Fruit fly (Drosophila melanogaster) whole organism, embryonic: ENCODE results near the gene CG31549.

ENCODE experiments used
- B-H2 ChIP-seq: fragments of 200-800 bp; sonication (Bioruptor generic); optimal IDR thresholded peaks from 2 replicates; lab custom pipeline; 2018; ENCODE audit warnings: missing biosample characterization, mild to moderate bottlenecking, missing genetic modification characterization
- CG11456 ChIP-seq: fragments of 200-800 bp; sonication (Bioruptor generic); IDR thresholded peaks from 3 replicates; pipeline ENCODE4 v1.3.6; 2022; ENCODE audit warnings: missing biosample characterization, missing genetic modification characterization
- CG11560 ChIP-seq: fragments of 200-800 bp; sonication (Bioruptor generic); IDR thresholded peaks from 3 replicates; pipeline ENCODE4 v1.3.6; 2022; ENCODE audit warnings: missing biosample characterization, missing genetic modification characterization
- CG12942 ChIP-seq: fragments of 200-800 bp; sonication (Bioruptor generic); optimal IDR thresholded peaks from 3 replicates; lab custom pipeline; 2016; ENCODE audit warnings: missing biosample characterization, missing genetic modification characterization
- CG13123 ChIP-seq: fragments of 200-800 bp; sonication (Bioruptor generic); optimal IDR thresholded peaks from 2 replicates; lab custom pipeline; 2016; ENCODE audit warnings: missing biosample characterization, missing genetic modification characterization
- CG14441 ChIP-seq: fragments of 200-800 bp; sonication (Bioruptor generic); IDR thresholded peaks from 2 replicates; pipeline ENCODE4 v1.3.6; 2022; ENCODE audit warnings: missing biosample characterization, missing genetic modification characterization
- CG15696 ChIP-seq: fragments of 200-800 bp; sonication (Bioruptor generic); optimal IDR thresholded peaks from 2 replicates; lab custom pipeline; 2019; ENCODE audit warnings: missing biosample characterization, mild to moderate bottlenecking, missing genetic modification characterization, moderate library complexity
- CG17385 ChIP-seq: fragments of 200-800 bp; sonication (Bioruptor generic); optimal IDR thresholded peaks from 3 replicates; lab custom pipeline; 2018; ENCODE audit warnings: missing biosample characterization, mild to moderate bottlenecking, missing genetic modification characterization
- CG18764 ChIP-seq: fragments of 200-800 bp; sonication (Bioruptor generic); optimal IDR thresholded peaks from 3 replicates; lab custom pipeline; 2016; ENCODE audit warnings: missing biosample characterization, missing genetic modification characterization
- CG2678 ChIP-seq: fragments of 200-800 bp; sonication (Bioruptor generic); optimal IDR thresholded peaks from 3 replicates; lab custom pipeline; 2019; ENCODE audit warnings: missing biosample characterization, mild to moderate bottlenecking, missing genetic modification characterization, moderate library complexity
- CG30403 ChIP-seq: fragments of 200-800 bp; sonication (Bioruptor generic); optimal IDR thresholded peaks from 3 replicates; lab custom pipeline; 2016; ENCODE audit warnings: missing biosample characterization, missing genetic modification characterization
- CG32532 ChIP-seq: fragments of 200-800 bp; sonication (Bioruptor generic); IDR thresholded peaks from 2 replicates; pipeline ENCODE4 v1.3.6; 2022; ENCODE audit warnings: missing biosample characterization, missing genetic modification characterization
- CG34422 ChIP-seq: fragments of 200-800 bp; sonication (Bioruptor generic); IDR thresholded peaks from 3 replicates; pipeline ENCODE4 v1.3.6; 2022; ENCODE audit warnings: missing biosample characterization, missing genetic modification characterization
- CG6175 ChIP-seq: fragments of 200-800 bp; sonication (Bioruptor generic); IDR thresholded peaks from 3 replicates; pipeline ENCODE4 v1.3.6; 2022; ENCODE audit warnings: missing biosample characterization, missing genetic modification characterization
- CG6272 ChIP-seq: fragments of 200-800 bp; sonication (Bioruptor generic); IDR thresholded peaks from 2 replicates; pipeline ENCODE4 v1.3.6; 2022; ENCODE audit warnings: missing biosample characterization, missing genetic modification characterization
- CG7271 ChIP-seq: fragments of 200-800 bp; sonication (Bioruptor generic); optimal IDR thresholded peaks from 2 replicates; lab custom pipeline; 2018; ENCODE audit warnings: missing biosample characterization, mild to moderate bottlenecking, missing genetic modification characterization, moderate library complexity
- CG8359 ChIP-seq: fragments of 200-800 bp; sonication (Bioruptor generic); optimal IDR thresholded peaks from 2 replicates; lab custom pipeline; 2017; ENCODE audit warnings: missing biosample characterization, mild to moderate bottlenecking, missing genetic modification characterization, borderline replicate concordance
- CG8388 ChIP-seq: fragments of 200-800 bp; sonication (Bioruptor generic); optimal IDR thresholded peaks from 2 replicates; lab custom pipeline; 2019; ENCODE audit warnings: missing biosample characterization, mild to moderate bottlenecking, missing genetic modification characterization, moderate library complexity
- CG8478 ChIP-seq: fragments of >200 bp; optimal IDR thresholded peaks from 2 replicates; lab custom pipeline; 2018
- CG9437 ChIP-seq: fragments of 200-800 bp; sonication (Bioruptor generic); optimal IDR thresholded peaks from 2 replicates; lab custom pipeline; 2018; ENCODE audit warnings: missing biosample characterization, mild to moderate bottlenecking, missing genetic modification characterization
- Dek ChIP-seq: fragments of 200-800 bp; sonication (Bioruptor generic); optimal IDR thresholded peaks from 3 replicates; lab custom pipeline; 2019; ENCODE audit warnings: missing biosample characterization, mild to moderate bottlenecking, missing genetic modification characterization, moderate library complexity
- Ets97D ChIP-seq: fragments of 200-800 bp; sonication (Bioruptor generic); optimal IDR thresholded peaks from 3 replicates; lab custom pipeline; 2016; ENCODE audit warnings: missing biosample characterization, missing genetic modification characterization
- Gug ChIP-seq: fragments of 200-800 bp; sonication (Bioruptor generic); IDR thresholded peaks from 4 replicates; pipeline ENCODE4 v1.3.6; 2022; ENCODE audit warnings: missing biosample characterization, missing genetic modification characterization
- H2.0 ChIP-seq: fragments of 200-800 bp; sonication (Bioruptor generic); IDR thresholded peaks from 2 replicates; pipeline ENCODE4 v1.3.6; 2022; ENCODE audit warnings: missing biosample characterization, missing genetic modification characterization
- Hmr ChIP-seq: fragments of 200-800 bp; sonication (Bioruptor generic); optimal IDR thresholded peaks from 3 replicates; lab custom pipeline; 2017; ENCODE audit warnings: mild to moderate bottlenecking, missing biosample characterization, missing genetic modification reagents, missing genetic modification characterization
- MESR4 ChIP-seq: fragments of 200-800 bp; sonication (Bioruptor generic); optimal IDR thresholded peaks from 2 replicates; lab custom pipeline; 2018; ENCODE audit warnings: missing biosample characterization, mild to moderate bottlenecking, missing genetic modification characterization, moderate library complexity
- Max ChIP-seq: fragments of 200-800 bp; sonication (Bioruptor generic); optimal IDR thresholded peaks from 2 replicates; lab custom pipeline; 2016; ENCODE audit warnings: missing biosample characterization, mild to moderate bottlenecking, missing genetic modification characterization
- NC2α ChIP-seq: fragments of 200-800 bp; sonication (Bioruptor generic); optimal IDR thresholded peaks from 2 replicates; lab custom pipeline; 2016; ENCODE audit warnings: missing biosample characterization, missing genetic modification characterization
- NC2β ChIP-seq: fragments of 200-800 bp; sonication (Bioruptor generic); optimal IDR thresholded peaks from 2 replicates; lab custom pipeline; 2016; ENCODE audit warnings: missing biosample characterization, missing genetic modification characterization
- NK7.1 ChIP-seq: fragments of 200-800 bp; sonication (Bioruptor generic); optimal IDR thresholded peaks from 3 replicates; lab custom pipeline; 2016; ENCODE audit warnings: missing biosample characterization, missing genetic modification characterization
- Nf-YC ChIP-seq: fragments of 200-800 bp; optimal IDR thresholded peaks from 3 replicates; lab custom pipeline; 2019; ENCODE audit warnings: missing biosample characterization, mild to moderate bottlenecking, missing genetic modification characterization, moderate library complexity
- Side ChIP-seq: fragments of 200-800 bp; sonication (Bioruptor generic); optimal IDR thresholded peaks from 2 replicates; lab custom pipeline; 2016; ENCODE audit warnings: missing biosample characterization, missing genetic modification characterization
- Sry-β ChIP-seq: fragments of 200-800 bp; sonication (Bioruptor generic); optimal IDR thresholded peaks from 2 replicates; lab custom pipeline; 2018; ENCODE audit warnings: missing biosample characterization, mild to moderate bottlenecking, missing genetic modification characterization, moderate library complexity
- ap ChIP-seq: fragments of 200-800 bp; sonication (Bioruptor generic); IDR thresholded peaks from 2 replicates; pipeline ENCODE4 v1.3.6; 2022; ENCODE audit warnings: missing biosample characterization, missing genetic modification characterization
- cato ChIP-seq: fragments of 200-800 bp; sonication (Bioruptor generic); optimal IDR thresholded peaks from 2 replicates; lab custom pipeline; 2016; ENCODE audit warnings: missing biosample characterization, missing genetic modification characterization, borderline replicate concordance
- chm ChIP-seq: fragments of 200-800 bp; sonication (Bioruptor generic); IDR thresholded peaks from 2 replicates; pipeline ENCODE4 v1.3.6; 2022; ENCODE audit warnings: missing biosample characterization, missing genetic modification characterization
- chn ChIP-seq: fragments of 200-800 bp; sonication (Bioruptor generic); optimal IDR thresholded peaks from 2 replicates; lab custom pipeline; 2016; ENCODE audit warnings: missing biosample characterization, missing genetic modification characterization
- corto ChIP-seq: fragments of 200-800 bp; sonication (Bioruptor generic); optimal IDR thresholded peaks from 2 replicates; lab custom pipeline; 2016; ENCODE audit warnings: missing biosample characterization, mild to moderate bottlenecking, missing genetic modification characterization, moderate library complexity
- fd3F ChIP-seq: fragments of 200-800 bp; sonication (Bioruptor generic); optimal IDR thresholded peaks from 2 replicates; lab custom pipeline; 2018; ENCODE audit warnings: missing biosample characterization, mild to moderate bottlenecking, missing genetic modification characterization, moderate library complexity
- gcm2 ChIP-seq: fragments of 200-800 bp; sonication (Bioruptor generic); optimal IDR thresholded peaks from 2 replicates; lab custom pipeline; 2016; ENCODE audit warnings: missing biosample characterization, missing genetic modification characterization
- insv ChIP-seq, 2 experiments: fragments of 200-800 bp; sonication (Bioruptor generic); optimal IDR thresholded peaks; 3 replicates each; lab custom pipeline; 2016 to 2018; ENCODE audit warnings: missing biosample characterization in 2 of 2, missing genetic modification characterization in 2 of 2
- nerfin-1 ChIP-seq: fragments of 200-800 bp; sonication (Bioruptor generic); optimal IDR thresholded peaks from 3 replicates; lab custom pipeline; 2019; ENCODE audit warnings: missing biosample characterization, mild to moderate bottlenecking, missing genetic modification characterization, moderate library complexity
- nom ChIP-seq: fragments of 200-800 bp; sonication (Bioruptor generic); optimal IDR thresholded peaks from 2 replicates; lab custom pipeline; 2017; ENCODE audit warnings: missing biosample characterization, missing genetic modification characterization, mild to moderate bottlenecking, moderate library complexity, missing genetic modification reagents
- pho ChIP-seq: fragments of 200-800 bp; sonication (Bioruptor generic); optimal IDR thresholded peaks from 2 replicates; lab custom pipeline; 2016; ENCODE audit warnings: missing biosample characterization, missing genetic modification characterization
- prd ChIP-seq, 3 experiments: fragments of >200 bp in 2 of 3; fragments of 200-800 bp in 1 of 3; sonication (Bioruptor generic) in 1 of 3; optimal IDR thresholded peaks in 2 of 3; IDR thresholded peaks in 1 of 3; 2 replicates in 2 of 3; 3 replicates in 1 of 3; pipeline versions ENCODE4 v1.3.6 to Lab custom; 2017 to 2022; ENCODE audit warnings: missing biosample characterization in 1 of 3, missing genetic modification characterization in 1 of 3
- sens-2 ChIP-seq: fragments of 200-800 bp; sonication (Bioruptor generic); IDR thresholded peaks from 2 replicates; pipeline ENCODE4 v1.3.6; 2022; ENCODE audit warnings: missing biosample characterization, missing genetic modification characterization
- sob ChIP-seq: fragments of 200-800 bp; sonication (Bioruptor generic); IDR thresholded peaks from 2 replicates; pipeline ENCODE4 v1.3.6; 2022; ENCODE audit warnings: missing biosample characterization, missing genetic modification characterization
- ssp ChIP-seq: fragments of 200-800 bp; sonication (Bioruptor generic); IDR thresholded peaks from 2 replicates; pipeline ENCODE4 v1.3.6; 2022; ENCODE audit warnings: missing biosample characterization, missing genetic modification characterization
- stc ChIP-seq: fragments of 200-800 bp; sonication (Bioruptor generic); IDR thresholded peaks from 2 replicates; pipeline ENCODE4 v1.3.6; 2022; ENCODE audit warnings: missing biosample characterization, missing genetic modification characterization
- tgo ChIP-seq: fragments of 200-800 bp; sonication (Bioruptor generic); IDR thresholded peaks from 3 replicates; pipeline ENCODE4 v1.3.6; 2022; ENCODE audit warnings: missing biosample characterization, missing genetic modification characterization
- zen2 ChIP-seq: fragments of 200-800 bp; sonication (Bioruptor generic); IDR thresholded peaks from 3 replicates; pipeline ENCODE4 v1.3.6; 2022; ENCODE audit warnings: missing biosample characterization, missing genetic modification characterization; ENCODE audit not compliant: partially characterized antibody

CG31549 gene

dm6 chr3R:5601044-5601523, 30.9 kb upstream of the CG31549 start, which contains the start of the genes kra and SecS (continued):
- TF ChIP-seq Ets97D (GFP tag; lab: Kevin White, UChicago) (peak; percentile 92), prd (optimal IDR thresholded peaks at IDR 0.05; lab: Kevin White, UChicago) (no peak), prd (GFP tag; IDR thresholded peaks at IDR 0.05; lab: Robert Waterston, UW) (no peak), CG34422 (GFP tag; lab: Robert Waterston, UW) (no peak), fd3F (peak; percentile 47), gcm2 (GFP tag; lab: Kevin White, UChicago) (no peak), Hmr (GFP tag; lab: Kevin White, UChicago) (peak; percentile 81), CG17385 (peak; percentile 48), NC2α (no peak), Nf-YC (tag; lab: Kevin White, UChicago) (peak; percentile 57), Sry-β (GFP tag; lab: Kevin White, UChicago) (peak; percentile 16), B-H2 (GFP tag; lab: Kevin White, UChicago) (peak; percentile 58), CG14441 (GFP tag; lab: Robert Waterston, UW) (no peak), Gug (peak; percentile 25; the same call in 1 of the 4 replicates), NC2β (GFP tag; lab: Kevin White, UChicago) (peak; percentile 40), CG8359 (GFP tag; lab: Kevin White, UChicago) (no peak), ssp (no peak), chn (peak; percentile 67), Side (GFP tag; lab: Kevin White, UChicago) (peak; percentile 47), CG15696 (tag; lab: Kevin White, UChicago) (peak; percentile 58), CG8478 (lab: Kevin White, UChicago) (no peak), pho (GFP tag; lab: Kevin White, UChicago) (peak; percentile 47), CG9437 (peak; percentile 4), CG13123 (no peak), tgo (GFP tag; lab: Robert Waterston, UW) (no peak), CG7271 (tag; lab: Kevin White, UChicago) (peak; percentile 10), H2.0 (GFP tag; lab: Robert Waterston, UW) (no peak), insv (GFP tag; optimal IDR thresholded peaks at IDR 0.05; lab: Kevin White, UChicago) (peak in 1 of 2 experiments; percentile 44), MESR4 (GFP tag; lab: Kevin White, UChicago) (peak; percentile 45), nerfin-1 (tag; lab: Kevin White, UChicago) (peak; percentile 47), CG30403 (GFP tag; lab: Kevin White, UChicago) (peak; percentile 80), zen2 (GFP tag; lab: Robert Waterston, UW) (no peak), ap (GFP tag; lab: Robert Waterston, UW) (no peak), nom (GFP tag; lab: Kevin White, UChicago) (peak; percentile 1), CG6175 (no peak), CG2678 (tag; lab: Kevin White, UChicago) (peak; percentile 67), CG8388 (GFP tag; lab: Kevin White, UChicago) (peak; percentile 21), corto (GFP tag; lab: Kevin White, UChicago) (peak; percentile 45), chm (GFP tag; lab: Robert Waterston, UW) (no peak), sens-2 (GFP tag; lab: Robert Waterston, UW) (no peak), cato (peak; percentile 5), CG32532 (GFP tag; lab: Robert Waterston, UW) (no peak), NK7.1 (GFP tag; lab: Kevin White, UChicago) (no peak), CG18764 (GFP tag; lab: Kevin White, UChicago) (peak; percentile 27), CG6272 (GFP tag; lab: Robert Waterston, UW) (no peak), sob (GFP tag; lab: Robert Waterston, UW) (no peak), stc (GFP tag; lab: Robert Waterston, UW) (no peak), CG12942 (GFP tag; lab: Kevin White, UChicago) (peak; percentile 41), CG11560 (tag; lab: Robert Waterston, UW) (no peak), CG11456 (GFP tag; lab: Robert Waterston, UW) (no peak), Max (peak; percentile 60), Dek (tag; lab: Kevin White, UChicago) (peak; percentile 29)
